Fruit fly (Drosophila melanogaster): ENCODE data around the gene CG13689.

CG13689 gene

dm6 chr2L:574226-574625 is 28.4 kb upstream of the CG13689 start, which contains the start of the genes Ipk2 and cold (continued):
- TF ChIP-seq D (optimal IDR thresholded peaks at IDR 0.05) (no peak), D (GFP tag; optimal IDR thresholded peaks at IDR 0.05) (peak; percentile 50), esg (GFP tag; conservative IDR thresholded peaks at IDR 0.05) (peak; percentile 49), Blimp-1 (GFP tag; optimal IDR thresholded peaks at IDR 0.05) (no peak), CG7839 (tag; optimal IDR thresholded peaks at IDR 0.05) (peak; percentile 82), Fer2 (tag; optimal IDR thresholded peaks at IDR 0.05) (peak; percentile 37), disco-r (GFP tag; optimal IDR thresholded peaks at IDR 0.05) (peak; percentile 52), CG17361 (GFP tag; IDR thresholded peaks at IDR 0.05) (peak; percentile 87), Deaf1 (tag; optimal IDR thresholded peaks at IDR 0.05) (no peak), ara (GFP tag; IDR thresholded peaks at IDR 0.05) (peak; percentile 55), gsb-n (tag; optimal IDR thresholded peaks at IDR 0.05) (no peak), CG4328 (GFP tag; optimal IDR thresholded peaks at IDR 0.05) (peak; percentile 69), Dip2 (GFP tag; IDR thresholded peaks at IDR 0.05) (no peak), hkb (optimal IDR thresholded peaks at IDR 0.05) (peak; percentile 92), hkb (GFP tag; IDR thresholded peaks at IDR 0.05) (peak; percentile 67), Dref (GFP tag; IDR thresholded peaks at IDR 0.05) (0 out of 2 replicates have a peak, but pooled peaks have one; percentile 38), Aef1 (GFP tag; IDR thresholded peaks at IDR 0.05) (peak; percentile 69; the same call in 2 of the 3 replicates), Dp (GFP tag; optimal IDR thresholded peaks at IDR 0.05) (peak; percentile 63), stc (GFP tag; IDR thresholded peaks at IDR 0.05) (no peak), CG3281 (GFP tag; optimal IDR thresholded peaks at IDR 0.05) (peak; percentile 83), CG33557 (GFP tag; optimal IDR thresholded peaks at IDR 0.05) (peak; percentile 68), CG12942 (GFP tag; optimal IDR thresholded peaks at IDR 0.05) (peak; percentile 68), CG14050 (GFP tag; IDR thresholded peaks at IDR 0.05) (peak; percentile 57; the same call in 2 of the 3 replicates), lov (optimal IDR thresholded peaks at IDR 0.05) (no peak), lov (GFP tag; IDR thresholded peaks at IDR 0.05) (peak; percentile 51; the same call in 1 of the 3 replicates), CG8478 (optimal IDR thresholded peaks at IDR 0.05) (no peak), CG6175 (GFP tag; IDR thresholded peaks at IDR 0.05) (no peak), HmgZ (tag; optimal IDR thresholded peaks at IDR 0.05) (peak; percentile 90), btn (GFP tag; optimal IDR thresholded peaks at IDR 0.05) (no peak), unc-4 (GFP tag; IDR thresholded peaks at IDR 0.05; ENCODE audit: partially characterized antibody) (peak; percentile 43), CG42726 (GFP tag; IDR thresholded peaks at IDR 0.05; ENCODE audit: partially characterized antibody) (no peak), Nf-YC (tag; optimal IDR thresholded peaks at IDR 0.05) (peak; percentile 80), lab (GFP tag; optimal IDR thresholded peaks at IDR 0.05) (peak; percentile 91), Oli (tag; optimal IDR thresholded peaks at IDR 0.05) (peak; percentile 71), CG10366 (GFP tag; IDR thresholded peaks at IDR 0.05) (peak; percentile 60), exex (tag; optimal IDR thresholded peaks at IDR 0.05) (peak; percentile 83), Hsf (GFP tag; optimal IDR thresholded peaks at IDR 0.05) (peak; percentile 87), CG34422 (GFP tag; IDR thresholded peaks at IDR 0.05) (peak; percentile 51; the same call in 2 of the 3 replicates), tgo (GFP tag; IDR thresholded peaks at IDR 0.05) (peak; percentile 58), NC2α (GFP tag; optimal IDR thresholded peaks at IDR 0.05) (peak; percentile 42), ac (GFP tag; optimal IDR thresholded peaks at IDR 0.05) (no peak), hbn (GFP tag; IDR thresholded peaks at IDR 0.05; ENCODE audit: partially characterized antibody) (no peak), ash1 (GFP tag; optimal IDR thresholded peaks at IDR 0.05) (no peak), schlank (tag; optimal IDR thresholded peaks at IDR 0.05) (peak; percentile 22), Fer1 (GFP tag; optimal IDR thresholded peaks at IDR 0.05) (no peak), tap (tag; optimal IDR thresholded peaks at IDR 0.05) (no peak), CG8924 (tag; optimal IDR thresholded peaks at IDR 0.05) (peak; percentile 96), ab (GFP tag; optimal IDR thresholded peaks at IDR 0.05) (peak; percentile 67), CG6683 (GFP tag; optimal IDR thresholded peaks at IDR 0.05) (peak; percentile 66), kay (GFP tag; optimal IDR thresholded peaks at IDR 0.05) (peak; percentile 74), Scr (GFP tag; IDR thresholded peaks at IDR 0.05; ENCODE audit: partially characterized antibody) (0 out of 2 replicates have a peak, but pooled peaks have one; percentile 28), fu2 (GFP tag; optimal IDR thresholded peaks at IDR 0.05) (peak; percentile 79)

All from whole organism, embryonic.